Fruit fly (Drosophila melanogaster) whole organism, embryonic: ENCODE measurements around the gene Rpt6.

Experiments
- Awh ChIP-seq: fragments of 200-800 bp; sonication (Bioruptor generic); IDR thresholded peaks from 2 replicates; pipeline ENCODE4, ENCODE4 v1.3.6; 2022; ENCODE audit warnings: missing biosample characterization, missing genetic modification characterization
- BEAF-32 ChIP-seq: fragments of 200-800 bp; sonication (Bioruptor generic); optimal IDR thresholded peaks from 3 replicates; lab custom pipeline; 2017; ENCODE audit warnings: missing biosample characterization, missing genetic modification characterization, mild to moderate bottlenecking, moderate library complexity, missing genetic modification reagents
- CG10147 ChIP-seq: fragments of 200-800 bp; sonication (Bioruptor generic); optimal IDR thresholded peaks from 2 replicates; lab custom pipeline; 2019; ENCODE audit warnings: missing biosample characterization, mild to moderate bottlenecking, missing genetic modification characterization, moderate library complexity
- CG10274 ChIP-seq: fragments of 200-800 bp; sonication (Bioruptor generic); optimal IDR thresholded peaks from 3 replicates; lab custom pipeline; 2017; ENCODE audit warnings: missing biosample characterization, mild to moderate bottlenecking, missing genetic modification characterization
- CG10543 ChIP-seq: fragments of 200-800 bp; sonication (Bioruptor generic); optimal IDR thresholded peaks from 3 replicates; lab custom pipeline; 2017; ENCODE audit warnings: missing biosample characterization, mild to moderate bottlenecking, missing genetic modification characterization, moderate library complexity
- CG12744 ChIP-seq: fragments of 200-800 bp; sonication (Bioruptor generic); optimal IDR thresholded peaks from 2 replicates; lab custom pipeline; 2016; ENCODE audit warnings: missing biosample characterization, missing genetic modification characterization
- CG14050 ChIP-seq: fragments of 200-800 bp; sonication (Bioruptor generic); IDR thresholded peaks from 3 replicates; pipeline ENCODE4 v1.3.6; 2022; ENCODE audit warnings: missing biosample characterization, missing genetic modification characterization
- CG15696 ChIP-seq: fragments of 200-800 bp; sonication (Bioruptor generic); optimal IDR thresholded peaks from 2 replicates; lab custom pipeline; 2019; ENCODE audit warnings: missing biosample characterization, mild to moderate bottlenecking, missing genetic modification characterization, moderate library complexity
- CG16779 ChIP-seq: fragments of 200-800 bp; sonication (Bioruptor generic); IDR thresholded peaks from 2 replicates; pipeline ENCODE4 v1.3.6; 2022; ENCODE audit warnings: missing biosample characterization, missing genetic modification characterization
- CG16815 ChIP-seq: fragments of 200-800 bp; sonication (Bioruptor generic); optimal IDR thresholded peaks from 3 replicates; lab custom pipeline; 2017; ENCODE audit warnings: missing biosample characterization, mild to moderate bottlenecking, missing genetic modification characterization
- CG18011 ChIP-seq: fragments of 200-800 bp; sonication (Bioruptor generic); optimal IDR thresholded peaks from 2 replicates; lab custom pipeline; 2017; ENCODE audit warnings: missing biosample characterization, missing genetic modification characterization, mild to moderate bottlenecking, moderate library complexity, missing genotype
- CG18262 ChIP-seq: fragments of 200-800 bp; optimal IDR thresholded peaks from 3 replicates; lab custom pipeline; 2019; ENCODE audit warnings: missing biosample characterization, mild to moderate bottlenecking, missing genetic modification characterization, moderate library complexity
- CG2875 ChIP-seq: fragments of 200-800 bp; sonication (Bioruptor generic); optimal IDR thresholded peaks from 2 replicates; lab custom pipeline; 2017; ENCODE audit warnings: missing biosample characterization, mild to moderate bottlenecking, missing genetic modification characterization, missing genetic modification reagents
- CG31388 ChIP-seq: fragments of 200-800 bp; sonication (Bioruptor generic); optimal IDR thresholded peaks from 2 replicates; lab custom pipeline; 2016; ENCODE audit warnings: missing biosample characterization, missing genetic modification characterization
- CG4360 ChIP-seq: fragments of 200-800 bp; sonication (Bioruptor generic); IDR thresholded peaks from 2 replicates; pipeline ENCODE4 v1.3.6; 2022; ENCODE audit warnings: missing biosample characterization, missing genetic modification characterization
- CG4730 ChIP-seq: fragments of 200-800 bp; sonication (Bioruptor generic); IDR thresholded peaks from 2 replicates; pipeline ENCODE4 v1.3.6; 2022; ENCODE audit warnings: missing biosample characterization, missing genetic modification characterization
- CG4854 ChIP-seq: fragments of 200-800 bp; sonication (Bioruptor generic); optimal IDR thresholded peaks from 2 replicates; lab custom pipeline; 2016; ENCODE audit warnings: missing biosample characterization, missing genetic modification characterization, inconsistent platforms
- CG6854 ChIP-seq: fragments of 200-800 bp; sonication (Bioruptor generic); optimal IDR thresholded peaks from 3 replicates; lab custom pipeline; 2017; ENCODE audit warnings: missing biosample characterization, mild to moderate bottlenecking, missing genetic modification characterization
- CG8281 ChIP-seq: fragments of 200-800 bp; sonication (Bioruptor generic); optimal IDR thresholded peaks from 2 replicates; lab custom pipeline; 2018; ENCODE audit warnings: missing biosample characterization, mild to moderate bottlenecking, missing genetic modification characterization, moderate library complexity
- CG8359 ChIP-seq: fragments of 200-800 bp; sonication (Bioruptor generic); optimal IDR thresholded peaks from 2 replicates; lab custom pipeline; 2017; ENCODE audit warnings: missing biosample characterization, mild to moderate bottlenecking, missing genetic modification characterization, borderline replicate concordance
- CG8944 ChIP-seq: fragments of 200-800 bp; sonication (Bioruptor generic); optimal IDR thresholded peaks from 3 replicates; lab custom pipeline; 2016; ENCODE audit warnings: missing biosample characterization, missing genetic modification characterization
- CG9876 ChIP-seq: fragments of 200-800 bp; sonication (Bioruptor generic); optimal IDR thresholded peaks from 2 replicates; lab custom pipeline; 2016; ENCODE audit warnings: missing biosample characterization, missing genetic modification characterization
- CoRest ChIP-seq: fragments of 200-800 bp; sonication (Bioruptor generic); optimal IDR thresholded peaks from 3 replicates; lab custom pipeline; 2018; ENCODE audit warnings: missing biosample characterization, mild to moderate bottlenecking, missing genetic modification characterization, moderate library complexity
- Dll ChIP-seq: fragments of 200-800 bp; sonication (Bioruptor generic); IDR thresholded peaks from 4 replicates; pipeline ENCODE4 v1.3.6; 2022; ENCODE audit warnings: missing biosample characterization, missing genetic modification characterization; ENCODE audit not compliant: partially characterized antibody
- E2f2 ChIP-seq: fragments of 200-800 bp; sonication (Bioruptor generic); IDR thresholded peaks from 2 replicates; pipeline ENCODE4 v1.3.6; 2022; ENCODE audit warnings: missing biosample characterization, missing genetic modification characterization
- Ets65A ChIP-seq: fragments of 200-800 bp; sonication (Bioruptor generic); peaks from one replicate; lab custom pipeline; 2016; ENCODE audit warnings: missing biosample characterization, missing genetic modification characterization
- HLHmδ ChIP-seq: fragments of 200-800 bp; sonication (Bioruptor generic); optimal IDR thresholded peaks from 2 replicates; lab custom pipeline; 2018; ENCODE audit warnings: missing biosample characterization, mild to moderate bottlenecking, missing genetic modification characterization, moderate library complexity
- Jarid2 ChIP-seq: fragments of 200-800 bp; sonication (Bioruptor generic); optimal IDR thresholded peaks from 3 replicates; lab custom pipeline; 2017; ENCODE audit warnings: mild to moderate bottlenecking, missing biosample characterization, missing genetic modification reagents, missing genetic modification characterization
- NC2α ChIP-seq: fragments of 200-800 bp; sonication (Bioruptor generic); optimal IDR thresholded peaks from 2 replicates; lab custom pipeline; 2016; ENCODE audit warnings: missing biosample characterization, missing genetic modification characterization
- Neu2 ChIP-seq: fragments of 200-800 bp; sonication (Bioruptor generic); optimal IDR thresholded peaks from 3 replicates; lab custom pipeline; 2016; ENCODE audit warnings: missing biosample characterization, missing genetic modification characterization, borderline replicate concordance
- Oli ChIP-seq: fragments of 200-800 bp; sonication (Bioruptor generic); optimal IDR thresholded peaks from 2 replicates; lab custom pipeline; 2018; ENCODE audit warnings: missing biosample characterization, mild to moderate bottlenecking, missing genetic modification characterization, moderate library complexity
- Poxn ChIP-seq: fragments of 200-800 bp; sonication (Bioruptor generic); IDR thresholded peaks from 2 replicates; pipeline ENCODE4 v1.3.6; 2022; ENCODE audit warnings: missing biosample characterization, missing genetic modification characterization
- Six4 ChIP-seq: fragments of 200-800 bp; sonication (Bioruptor generic); optimal IDR thresholded peaks from 2 replicates; lab custom pipeline; 2016; ENCODE audit warnings: missing biosample characterization, missing genetic modification characterization
- Sry-δ ChIP-seq: fragments of 200-800 bp; sonication (Bioruptor generic); optimal IDR thresholded peaks from 2 replicates; lab custom pipeline; 2016; ENCODE audit warnings: missing biosample characterization, missing genetic modification characterization
- al ChIP-seq: fragments of 200-800 bp; sonication (Bioruptor generic); IDR thresholded peaks from 2 replicates; pipeline ENCODE4 v1.3.6; 2022; ENCODE audit warnings: missing biosample characterization, missing genetic modification characterization
- corto ChIP-seq: fragments of 200-800 bp; sonication (Bioruptor generic); optimal IDR thresholded peaks from 2 replicates; lab custom pipeline; 2016; ENCODE audit warnings: missing biosample characterization, mild to moderate bottlenecking, missing genetic modification characterization, moderate library complexity
- crc ChIP-seq: fragments of 200-800 bp; sonication (Bioruptor generic); optimal IDR thresholded peaks from 2 replicates; lab custom pipeline; 2016; ENCODE audit warnings: missing biosample characterization, missing genetic modification characterization
- da ChIP-seq: fragments of 200-800 bp; sonication (Bioruptor generic); optimal IDR thresholded peaks from 2 replicates; lab custom pipeline; 2016; ENCODE audit warnings: missing biosample characterization, missing genetic modification characterization
- dimm ChIP-seq: fragments of 200-800 bp; sonication (Bioruptor generic); IDR thresholded peaks from 2 replicates; pipeline ENCODE4 v1.3.6; 2022; ENCODE audit warnings: missing biosample characterization, missing genetic modification characterization
- emc ChIP-seq: fragments of 200-800 bp; sonication (Bioruptor generic); optimal IDR thresholded peaks from 2 replicates; lab custom pipeline; 2016; ENCODE audit warnings: missing biosample characterization, missing genetic modification characterization
- en ChIP-seq: fragments of 200-800 bp; sonication (Bioruptor generic); optimal IDR thresholded peaks from 2 replicates; lab custom pipeline; 2016; ENCODE audit warnings: missing biosample characterization, missing genetic modification characterization
- fd3F ChIP-seq: fragments of 200-800 bp; sonication (Bioruptor generic); optimal IDR thresholded peaks from 2 replicates; lab custom pipeline; 2018; ENCODE audit warnings: missing biosample characterization, mild to moderate bottlenecking, missing genetic modification characterization, moderate library complexity
- gcm2 ChIP-seq: fragments of 200-800 bp; sonication (Bioruptor generic); optimal IDR thresholded peaks from 2 replicates; lab custom pipeline; 2016; ENCODE audit warnings: missing biosample characterization, missing genetic modification characterization
- her ChIP-seq: fragments of 200-800 bp; sonication (Bioruptor generic); optimal IDR thresholded peaks from 2 replicates; lab custom pipeline; 2016; ENCODE audit warnings: missing biosample characterization, missing genetic modification characterization
- insv ChIP-seq, 2 experiments: fragments of 200-800 bp; sonication (Bioruptor generic); optimal IDR thresholded peaks; 3 replicates each; lab custom pipeline; 2016 to 2018; ENCODE audit warnings: missing biosample characterization in 2 of 2, missing genetic modification characterization in 2 of 2
- lbe ChIP-seq: fragments of 200-800 bp; sonication (Bioruptor generic); optimal IDR thresholded peaks from 2 replicates; lab custom pipeline; 2016; ENCODE audit warnings: missing biosample characterization, mild to moderate bottlenecking, missing genetic modification characterization
- odd ChIP-seq: fragments of 200-800 bp; sonication (Bioruptor generic); optimal IDR thresholded peaks from 2 replicates; lab custom pipeline; 2017; ENCODE audit warnings: missing biosample characterization, mild to moderate bottlenecking, missing genetic modification characterization
- otp ChIP-seq: fragments of 200-800 bp; sonication (Bioruptor generic); IDR thresholded peaks from 3 replicates; pipeline ENCODE4, ENCODE4 v1.3.6; 2022; ENCODE audit warnings: missing biosample characterization, missing genetic modification characterization
- peb ChIP-seq: fragments of 200-800 bp; sonication (Bioruptor generic); IDR thresholded peaks from 2 replicates; pipeline ENCODE4 v1.3.6; 2022; ENCODE audit warnings: missing biosample characterization, missing genetic modification characterization
- tna ChIP-seq: fragments of 200-800 bp; sonication (Bioruptor generic); IDR thresholded peaks from 2 replicates; pipeline ENCODE4 v1.3.6; 2022; ENCODE audit warnings: missing biosample characterization, missing genetic modification characterization; ENCODE audit not compliant: partially characterized antibody

Rpt6 gene

dm6 chrX:21323933-21324688, 8.3 kb downstream of the Rpt6 start, which contains the start of the genes Dd and CG1486 (continued):
- TF ChIP-seq CG2875 (GFP tag; lab: Kevin White, UChicago) (no peak), otp (GFP tag; lab: Robert Waterston, UW) (no peak), CG15696 (tag; lab: Kevin White, UChicago) (no peak), da (GFP tag; lab: Kevin White, UChicago) (no peak), corto (GFP tag; lab: Kevin White, UChicago) (no peak), CG16779 (GFP tag; lab: Robert Waterston, UW) (no peak), CG12744 (GFP tag; lab: Kevin White, UChicago) (no peak), CG10543 (peak; percentile 30), gcm2 (GFP tag; lab: Kevin White, UChicago) (no peak), Dll (GFP tag; lab: Robert Waterston, UW) (peak; percentile 86), CG14050 (GFP tag; lab: Robert Waterston, UW) (no peak), E2f2 (GFP tag; lab: Robert Waterston, UW) (peak; percentile 23; the same call in 1 of the 2 replicates), her (GFP tag; lab: Kevin White, UChicago) (no peak), tna (peak; percentile 73), CG9876 (GFP tag; lab: Kevin White, UChicago) (no peak), peb (GFP tag; lab: Robert Waterston, UW) (no peak), NC2α (no peak), Awh (GFP tag; lab: Robert Waterston, UW) (no peak), insv (GFP tag; optimal IDR thresholded peaks at IDR 0.05; lab: Kevin White, UChicago) (peak in 1 of 2 experiments; percentile 2), CG4360 (GFP tag; lab: Robert Waterston, UW) (no peak), CG16815 (GFP tag; lab: Kevin White, UChicago) (no peak), Six4 (no peak), emc (GFP tag; lab: Kevin White, UChicago) (no peak), crc (GFP tag; lab: Kevin White, UChicago) (no peak), Sry-δ (GFP tag; lab: Kevin White, UChicago) (peak; percentile 90), BEAF-32 (GFP tag; lab: Kevin White, UChicago) (peak; percentile 98), lbe (GFP tag; lab: Kevin White, UChicago) (no peak), Poxn (GFP tag; lab: Robert Waterston, UW) (no peak), CG8281 (tag; lab: Kevin White, UChicago) (no peak), CG6854 (no peak), CG8944 (GFP tag; lab: Kevin White, UChicago) (no peak), CG4854 (GFP tag; lab: Kevin White, UChicago) (no peak), Neu2 (GFP tag; lab: Kevin White, UChicago) (no peak), dimm (no peak), CoRest (peak; percentile 37), odd (GFP tag; lab: Kevin White, UChicago) (no peak), Ets65A (GFP tag; lab: Kevin White, UChicago) (peak; percentile 16), CG4730 (GFP tag; lab: Robert Waterston, UW) (no peak), CG18262 (tag; lab: Kevin White, UChicago) (no peak), CG18011 (GFP tag; lab: Kevin White, UChicago) (no peak), al (GFP tag; lab: Robert Waterston, UW) (no peak), HLHmδ (GFP tag; lab: Kevin White, UChicago) (peak; percentile 23), CG10147 (GFP tag; lab: Kevin White, UChicago) (no peak), fd3F (GFP tag; lab: Kevin White, UChicago) (no peak), CG10274 (GFP tag; lab: Kevin White, UChicago) (no peak), Oli (no peak), CG8359 (GFP tag; lab: Kevin White, UChicago) (no peak), en (no peak), Jarid2 (no peak), CG31388 (GFP tag; lab: Kevin White, UChicago) (no peak)
